Fruit fly (Drosophila melanogaster) whole organism, embryonic: ENCODE data around the gene Aasdh.

Source experiments
- Awh ChIP-seq: fragments of 200-800 bp; sonication (Bioruptor generic); IDR thresholded peaks from 2 replicates; pipeline ENCODE4, ENCODE4 v1.3.6; 2022; ENCODE audit warnings: missing biosample characterization, missing genetic modification characterization
- CG10959 ChIP-seq: fragments of 200-800 bp; sonication (Bioruptor generic); IDR thresholded peaks from 2 replicates; pipeline ENCODE4 v1.3.6; 2022; ENCODE audit warnings: missing biosample characterization, missing genetic modification characterization
- CG13287 ChIP-seq: fragments of 200-800 bp; sonication (Bioruptor generic); IDR thresholded peaks from 2 replicates; pipeline ENCODE4 v1.3.6; 2022; ENCODE audit warnings: missing biosample characterization, missing genetic modification characterization; ENCODE audit not compliant: partially characterized antibody
- CG13296 ChIP-seq: fragments of 200-800 bp; sonication (Bioruptor generic); optimal IDR thresholded peaks from 3 replicates; lab custom pipeline; 2018; ENCODE audit warnings: missing biosample characterization, mild to moderate bottlenecking, missing genetic modification characterization
- CG13424 ChIP-seq: fragments of 200-800 bp; sonication (Bioruptor generic); optimal IDR thresholded peaks from 2 replicates; lab custom pipeline; 2019; ENCODE audit warnings: missing biosample characterization, mild to moderate bottlenecking, missing genetic modification characterization, moderate library complexity
- CG14014 ChIP-seq: fragments of 200-800 bp; sonication (Bioruptor generic); IDR thresholded peaks from 2 replicates; pipeline ENCODE4 v1.3.6; 2022; ENCODE audit warnings: missing biosample characterization, missing genetic modification characterization
- CG14710 ChIP-seq: fragments of 200-800 bp; sonication (Bioruptor generic); optimal IDR thresholded peaks from 3 replicates; lab custom pipeline; 2019; ENCODE audit warnings: missing biosample characterization, mild to moderate bottlenecking, missing genetic modification characterization, moderate library complexity
- CG15479 ChIP-seq: fragments of 200-800 bp; sonication (Bioruptor generic); optimal IDR thresholded peaks from 3 replicates; lab custom pipeline; 2019; ENCODE audit warnings: missing biosample characterization, mild to moderate bottlenecking, missing genetic modification characterization, moderate library complexity
- CG16779 ChIP-seq: fragments of 200-800 bp; sonication (Bioruptor generic); IDR thresholded peaks from 2 replicates; pipeline ENCODE4 v1.3.6; 2022; ENCODE audit warnings: missing biosample characterization, missing genetic modification characterization
- CG2199 ChIP-seq: fragments of 200-800 bp; sonication (Bioruptor generic); IDR thresholded peaks from 3 replicates; pipeline ENCODE4 v1.3.6; 2022; ENCODE audit warnings: missing biosample characterization, missing genetic modification characterization
- CG32767 ChIP-seq: fragments of 200-800 bp; sonication (Bioruptor generic); IDR thresholded peaks from 2 replicates; pipeline ENCODE4 v1.3.6; 2022; ENCODE audit warnings: missing biosample characterization, missing genetic modification characterization
- CG3726 ChIP-seq: fragments of 200-800 bp; sonication (Bioruptor generic); IDR thresholded peaks from 3 replicates; pipeline ENCODE4, ENCODE4 v1.3.6; 2022; ENCODE audit warnings: missing biosample characterization, missing genetic modification characterization
- CG42726 ChIP-seq: fragments of 200-800 bp; sonication (Bioruptor generic); IDR thresholded peaks from 2 replicates; pipeline ENCODE4 v1.3.6; 2022; ENCODE audit warnings: missing biosample characterization, missing genetic modification characterization; ENCODE audit not compliant: partially characterized antibody
- CG43689 ChIP-seq: fragments of 200-800 bp; sonication (Bioruptor generic); IDR thresholded peaks from 2 replicates; pipeline ENCODE4 v1.3.6; 2022; ENCODE audit warnings: missing biosample characterization, missing genetic modification characterization
- CG5180 ChIP-seq: fragments of 200-800 bp; sonication (Bioruptor generic); optimal IDR thresholded peaks from 3 replicates; lab custom pipeline; 2017; ENCODE audit warnings: missing biosample characterization, missing genetic modification characterization, mild to moderate bottlenecking, moderate library complexity, missing genetic modification reagents
- CG6272 ChIP-seq: fragments of 200-800 bp; sonication (Bioruptor generic); IDR thresholded peaks from 2 replicates; pipeline ENCODE4 v1.3.6; 2022; ENCODE audit warnings: missing biosample characterization, missing genetic modification characterization
- CG6791 ChIP-seq: fragments of 200-800 bp; sonication (Bioruptor generic); IDR thresholded peaks from 3 replicates; pipeline ENCODE4 v1.3.6; 2022; ENCODE audit warnings: missing biosample characterization, missing genetic modification characterization; ENCODE audit not compliant: partially characterized antibody
- CG6813 ChIP-seq: fragments of 200-800 bp; sonication (Bioruptor generic); optimal IDR thresholded peaks from 2 replicates; lab custom pipeline; 2017; ENCODE audit warnings: missing biosample characterization, missing genetic modification characterization, mild to moderate bottlenecking, moderate library complexity, missing genetic modification reagents
- CG7963 ChIP-seq: fragments of 200-800 bp; sonication (Bioruptor generic); IDR thresholded peaks from 3 replicates; pipeline ENCODE4 v1.3.6; 2022; ENCODE audit warnings: missing biosample characterization, missing genetic modification characterization; ENCODE audit not compliant: partially characterized antibody
- CG8924 ChIP-seq: fragments of 200-800 bp; optimal IDR thresholded peaks from 3 replicates; lab custom pipeline; 2019; ENCODE audit warnings: missing biosample characterization, mild to moderate bottlenecking, missing genetic modification characterization, moderate library complexity
- CG9797 ChIP-seq: fragments of 200-800 bp; sonication (Bioruptor generic); optimal IDR thresholded peaks from 3 replicates; lab custom pipeline; 2018; ENCODE audit warnings: missing biosample characterization, mild to moderate bottlenecking, missing genetic modification characterization
- CkIIα-i1 ChIP-seq: fragments of 200-800 bp; sonication (Bioruptor generic); IDR thresholded peaks from 2 replicates; pipeline ENCODE4 v1.3.6; 2022; ENCODE audit warnings: missing biosample characterization, missing genetic modification characterization
- Drgx ChIP-seq: fragments of 200-800 bp; sonication (Bioruptor generic); IDR thresholded peaks from 2 replicates; pipeline ENCODE4 v1.3.6; 2022; ENCODE audit warnings: missing biosample characterization, missing genetic modification characterization
- ERR ChIP-seq: fragments of 200-800 bp; sonication (Bioruptor generic); optimal IDR thresholded peaks from 2 replicates; lab custom pipeline; 2016; ENCODE audit warnings: missing biosample characterization, missing genetic modification characterization
- MESR4 ChIP-seq: fragments of 200-800 bp; sonication (Bioruptor generic); optimal IDR thresholded peaks from 2 replicates; lab custom pipeline; 2018; ENCODE audit warnings: missing biosample characterization, mild to moderate bottlenecking, missing genetic modification characterization, moderate library complexity
- NK7.1 ChIP-seq: fragments of 200-800 bp; sonication (Bioruptor generic); optimal IDR thresholded peaks from 3 replicates; lab custom pipeline; 2016; ENCODE audit warnings: missing biosample characterization, missing genetic modification characterization
- Nf-YC ChIP-seq: fragments of 200-800 bp; optimal IDR thresholded peaks from 3 replicates; lab custom pipeline; 2019; ENCODE audit warnings: missing biosample characterization, mild to moderate bottlenecking, missing genetic modification characterization, moderate library complexity
- Rx ChIP-seq: fragments of 200-800 bp; sonication (Bioruptor generic); IDR thresholded peaks from 2 replicates; pipeline ENCODE4 v1.3.6; 2022; ENCODE audit warnings: missing biosample characterization, missing genetic modification characterization
- Xbp1 ChIP-seq: fragments of 200-800 bp; sonication (Bioruptor generic); optimal IDR thresholded peaks from 3 replicates; lab custom pipeline; 2016; ENCODE audit warnings: missing biosample characterization, mild to moderate bottlenecking, missing genetic modification characterization
- abd-A ChIP-seq: fragments of 200-800 bp; sonication (Bioruptor generic); optimal IDR thresholded peaks from 3 replicates; lab custom pipeline; 2019; ENCODE audit warnings: missing biosample characterization, mild to moderate bottlenecking, missing genetic modification characterization, moderate library complexity
- cwo ChIP-seq: fragments of 200-800 bp; sonication (Bioruptor generic); optimal IDR thresholded peaks from 3 replicates; lab custom pipeline; 2017; ENCODE audit warnings: missing biosample characterization, missing genetic modification characterization, mild to moderate bottlenecking, moderate library complexity, missing genetic modification reagents
- disco-r ChIP-seq: fragments of 200-800 bp; sonication (Bioruptor generic); optimal IDR thresholded peaks from 2 replicates; lab custom pipeline; 2016; ENCODE audit warnings: missing biosample characterization, missing genetic modification characterization
- ems ChIP-seq: fragments of 200-800 bp; sonication (Bioruptor generic); optimal IDR thresholded peaks from 3 replicates; lab custom pipeline; 2016; ENCODE audit warnings: missing biosample characterization, missing genetic modification characterization
- fd96Cb ChIP-seq: fragments of 200-800 bp; sonication (Bioruptor generic); optimal IDR thresholded peaks from 2 replicates; lab custom pipeline; 2018; ENCODE audit warnings: missing biosample characterization, mild to moderate bottlenecking, missing genetic modification characterization, moderate library complexity
- fru ChIP-seq: fragments of >200 bp; optimal IDR thresholded peaks from 2 replicates; lab custom pipeline; 2017
- insv ChIP-seq, 2 experiments: fragments of 200-800 bp; sonication (Bioruptor generic); optimal IDR thresholded peaks; 3 replicates each; lab custom pipeline; 2016 to 2018; ENCODE audit warnings: missing biosample characterization in 2 of 2, missing genetic modification characterization in 2 of 2
- lbe ChIP-seq: fragments of 200-800 bp; sonication (Bioruptor generic); optimal IDR thresholded peaks from 2 replicates; lab custom pipeline; 2016; ENCODE audit warnings: missing biosample characterization, mild to moderate bottlenecking, missing genetic modification characterization
- lola ChIP-seq, 3 experiments: fragments of >200 bp in 2 of 3; fragments of 200-800 bp in 1 of 3; sonication (Bioruptor generic) in 1 of 3; optimal IDR thresholded peaks; 2 replicates each; lab custom pipeline; 2017 to 2019; ENCODE audit warnings: missing biosample characterization in 3 of 3, missing genetic modification characterization in 3 of 3, mild to moderate bottlenecking in 1 of 3, moderate library complexity in 1 of 3
- lov ChIP-seq, 2 experiments: fragments of 200-800 bp in 1 of 2; fragments of >200 bp in 1 of 2; sonication (Bioruptor generic) in 1 of 2; IDR thresholded peaks in 1 of 2; optimal IDR thresholded peaks in 1 of 2; 2 replicates in 1 of 2; 3 replicates in 1 of 2; pipeline versions ENCODE4 v1.3.6 to Lab custom; 2017 to 2022; ENCODE audit warnings: missing biosample characterization in 1 of 2, missing genetic modification characterization in 1 of 2
- mirr ChIP-seq: fragments of 200-800 bp; sonication (Bioruptor generic); optimal IDR thresholded peaks from 3 replicates; lab custom pipeline; 2018; ENCODE audit warnings: missing biosample characterization, mild to moderate bottlenecking, missing genetic modification characterization
- nom ChIP-seq: fragments of 200-800 bp; sonication (Bioruptor generic); optimal IDR thresholded peaks from 2 replicates; lab custom pipeline; 2017; ENCODE audit warnings: missing biosample characterization, missing genetic modification characterization, mild to moderate bottlenecking, moderate library complexity, missing genetic modification reagents
- otp ChIP-seq: fragments of 200-800 bp; sonication (Bioruptor generic); IDR thresholded peaks from 3 replicates; pipeline ENCODE4, ENCODE4 v1.3.6; 2022; ENCODE audit warnings: missing biosample characterization, missing genetic modification characterization
- ro ChIP-seq: fragments of 200-800 bp; sonication (Bioruptor generic); IDR thresholded peaks from 2 replicates; pipeline ENCODE4 v1.3.6; 2022; ENCODE audit warnings: missing biosample characterization, missing genetic modification characterization
- slbo ChIP-seq: fragments of 200-800 bp; sonication (Bioruptor generic); IDR thresholded peaks from 2 replicates; pipeline ENCODE4 v1.3.6; 2022; ENCODE audit warnings: missing biosample characterization, missing genetic modification characterization
- tll ChIP-seq, 2 experiments: fragments of 200-800 bp in 1 of 2; fragments of >200 bp in 1 of 2; sonication (Bioruptor generic) in 1 of 2; optimal IDR thresholded peaks; 2 replicates each; lab custom pipeline; 2017 to 2019; ENCODE audit warnings: missing biosample characterization in 2 of 2, missing genetic modification characterization in 2 of 2, mild to moderate bottlenecking in 1 of 2, moderate library complexity in 1 of 2
- trem ChIP-seq: fragments of 200-800 bp; optimal IDR thresholded peaks from 3 replicates; lab custom pipeline; 2019; ENCODE audit warnings: missing biosample characterization, mild to moderate bottlenecking, missing genetic modification characterization, moderate library complexity
- unc-4 ChIP-seq: fragments of 200-800 bp; sonication (Bioruptor generic); IDR thresholded peaks from 2 replicates; pipeline ENCODE4 v1.3.6; 2022; ENCODE audit warnings: missing biosample characterization, missing genetic modification characterization; ENCODE audit not compliant: partially characterized antibody
- unpg ChIP-seq: fragments of 200-800 bp; sonication (Bioruptor generic); optimal IDR thresholded peaks from 3 replicates; lab custom pipeline; 2018; ENCODE audit warnings: missing biosample characterization, mild to moderate bottlenecking, missing genetic modification characterization, moderate library complexity

Gene Aasdh

DNA sequence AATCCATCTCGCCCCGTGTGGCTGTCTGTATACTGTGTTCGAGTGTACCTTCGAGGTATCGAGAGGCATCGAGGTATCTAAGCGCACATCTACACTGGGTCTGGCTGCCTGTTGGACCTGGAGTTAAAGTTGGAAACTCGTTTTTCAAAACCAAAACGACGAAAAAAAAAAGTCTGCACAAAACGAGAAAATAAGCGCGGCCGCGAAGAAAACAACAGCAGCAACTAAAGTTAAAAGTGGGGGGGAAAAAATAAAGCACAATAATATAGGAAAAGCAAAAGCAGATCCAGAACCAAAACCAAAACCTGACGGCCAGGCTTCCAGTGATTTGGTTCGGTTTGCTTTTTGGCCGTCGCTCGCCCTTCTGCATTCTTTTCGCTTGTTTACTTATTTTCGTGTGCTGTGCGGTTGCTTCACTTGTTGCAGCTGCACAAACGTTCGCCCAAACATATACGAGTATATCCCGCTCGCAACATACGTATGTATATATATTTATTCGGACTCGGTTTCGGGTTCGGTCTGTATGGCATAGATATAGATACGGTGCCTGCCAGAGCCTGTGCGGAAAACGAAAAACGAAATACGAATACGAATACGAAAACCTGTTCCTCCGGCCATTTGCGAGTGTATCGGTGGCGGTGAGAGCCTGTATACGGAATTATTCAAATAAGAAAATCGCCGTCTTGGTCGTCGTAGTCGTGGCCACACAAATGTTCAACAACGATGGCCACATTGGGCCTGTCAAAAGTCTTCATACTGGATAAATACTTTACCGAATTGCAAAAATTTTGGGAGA, 29.7 kb upstream of the Aasdh start (continued):
- TF ChIP-seq ems (no peak), NK7.1 (no peak), slbo (GFP tag; lab: Robert Waterston, UW) (no peak), disco-r (GFP tag; lab: Kevin White, UChicago) (no peak), CG43689 (no peak), CG16779 (GFP tag; lab: Robert Waterston, UW) (no peak), lola (GFP tag; optimal IDR thresholded peaks at IDR 0.05; lab: Kevin White, UChicago) (no peak), CG8924 (tag; lab: Kevin White, UChicago) (no peak), Xbp1 (GFP tag; lab: Kevin White, UChicago) (no peak), MESR4 (GFP tag; lab: Kevin White, UChicago) (no peak), cwo (GFP tag; lab: Kevin White, UChicago) (no peak), CG7963 (GFP tag; lab: Robert Waterston, UW) (no peak), fd96Cb (no peak), Rx (GFP tag; lab: Robert Waterston, UW) (no peak), CG13287 (GFP tag; lab: Robert Waterston, UW) (no peak), CG6791 (peak; percentile 29; the same call in 1 of the 3 replicates), abd-A (no peak), CG6813 (GFP tag; lab: Kevin White, UChicago) (no peak), CG42726 (no peak), CG14014 (GFP tag; lab: Robert Waterston, UW) (no peak), lov (optimal IDR thresholded peaks at IDR 0.05; lab: Kevin White, UChicago) (no peak), lov (GFP tag; IDR thresholded peaks at IDR 0.05; lab: Robert Waterston, UW) (no peak), Awh (GFP tag; lab: Robert Waterston, UW) (0 out of 2 replicates have a peak, but pooled peaks have one; percentile 10), CG5180 (peak; percentile 3), nom (GFP tag; lab: Kevin White, UChicago) (peak; percentile 99), fru (lab: Kevin White, UChicago) (no peak), CG14710 (tag; lab: Kevin White, UChicago) (no peak), CG10959 (GFP tag; lab: Robert Waterston, UW) (no peak), CG3726 (GFP tag; lab: Robert Waterston, UW) (no peak), otp (GFP tag; lab: Robert Waterston, UW) (no peak), ERR (GFP tag; lab: Kevin White, UChicago) (no peak), CG9797 (GFP tag; lab: Kevin White, UChicago) (no peak), CG2199 (GFP tag; lab: Robert Waterston, UW) (peak; percentile 72; the same call in 1 of the 3 replicates), CG32767 (GFP tag; lab: Robert Waterston, UW) (0 out of 2 replicates have a peak, but pooled peaks have one; percentile 36), tll (GFP tag; optimal IDR thresholded peaks at IDR 0.05; lab: Kevin White, UChicago) (no peak), mirr (GFP tag; lab: Kevin White, UChicago) (no peak), unc-4 (GFP tag; lab: Robert Waterston, UW) (no peak), insv (GFP tag; optimal IDR thresholded peaks at IDR 0.05; lab: Kevin White, UChicago) (peak in 1 of 2 experiments; percentile 86), CkIIα-i1 (GFP tag; lab: Robert Waterston, UW) (no peak), CG15479 (peak; percentile 18), CG13424 (tag; lab: Kevin White, UChicago) (no peak), unpg (GFP tag; lab: Kevin White, UChicago) (no peak), lbe (GFP tag; lab: Kevin White, UChicago) (peak; percentile 36), trem (no peak), ro (GFP tag; lab: Robert Waterston, UW) (no peak), CG6272 (GFP tag; lab: Robert Waterston, UW) (no peak), CG13296 (GFP tag; lab: Kevin White, UChicago) (no peak), Nf-YC (no peak), Drgx (peak; percentile 66)
